Fruit fly (Drosophila melanogaster) whole organism, embryonic: Measurements from ENCODE around the gene CG10874.

Experiments used
- B-H2 ChIP-seq: fragments of 200-800 bp; sonication (Bioruptor generic); optimal IDR thresholded peaks from 2 replicates; lab custom pipeline; 2018; ENCODE audit warnings: missing biosample characterization, mild to moderate bottlenecking, missing genetic modification characterization
- C15 ChIP-seq: fragments of 200-800 bp; sonication (Bioruptor generic); IDR thresholded peaks from 3 replicates; pipeline ENCODE4 v1.3.6; 2022; ENCODE audit warnings: missing biosample characterization, missing genetic modification characterization
- CG10565 ChIP-seq: fragments of 200-800 bp; sonication (Bioruptor generic); optimal IDR thresholded peaks from 3 replicates; lab custom pipeline; 2016; ENCODE audit warnings: missing biosample characterization, mild to moderate bottlenecking, missing genetic modification characterization
- CG11696 ChIP-seq: fragments of 200-800 bp; sonication (Bioruptor generic); IDR thresholded peaks from 2 replicates; pipeline ENCODE4 v1.3.6; 2022; ENCODE audit warnings: missing biosample characterization, missing genetic modification characterization
- CG14014 ChIP-seq: fragments of 200-800 bp; sonication (Bioruptor generic); IDR thresholded peaks from 2 replicates; pipeline ENCODE4 v1.3.6; 2022; ENCODE audit warnings: missing biosample characterization, missing genetic modification characterization
- CG15269 ChIP-seq: fragments of 200-800 bp; sonication (Bioruptor generic); optimal IDR thresholded peaks from 2 replicates; lab custom pipeline; 2018; ENCODE audit warnings: missing biosample characterization, mild to moderate bottlenecking, missing genetic modification characterization, moderate library complexity
- CG15479 ChIP-seq: fragments of 200-800 bp; sonication (Bioruptor generic); optimal IDR thresholded peaks from 3 replicates; lab custom pipeline; 2019; ENCODE audit warnings: missing biosample characterization, mild to moderate bottlenecking, missing genetic modification characterization, moderate library complexity
- CG1647 ChIP-seq: fragments of 200-800 bp; sonication (Bioruptor generic); optimal IDR thresholded peaks from 3 replicates; lab custom pipeline; 2016; ENCODE audit warnings: missing biosample characterization, missing genetic modification characterization
- CG17385 ChIP-seq: fragments of 200-800 bp; sonication (Bioruptor generic); optimal IDR thresholded peaks from 3 replicates; lab custom pipeline; 2018; ENCODE audit warnings: missing biosample characterization, mild to moderate bottlenecking, missing genetic modification characterization
- CG17829 ChIP-seq: fragments of 200-800 bp; optimal IDR thresholded peaks from 2 replicates; lab custom pipeline; 2019; ENCODE audit warnings: missing biosample characterization, mild to moderate bottlenecking, missing genetic modification characterization, moderate library complexity
- CG18619 ChIP-seq: fragments of 200-800 bp; sonication (Bioruptor generic); optimal IDR thresholded peaks from 3 replicates; lab custom pipeline; 2017; ENCODE audit warnings: missing biosample characterization, mild to moderate bottlenecking, missing genetic modification characterization
- CG2129 ChIP-seq: fragments of 200-800 bp; sonication (Bioruptor generic); IDR thresholded peaks from 2 replicates; pipeline ENCODE4 v1.3.6; 2022; ENCODE audit warnings: missing biosample characterization, missing genetic modification characterization; ENCODE audit not compliant: partially characterized antibody
- CG2678 ChIP-seq: fragments of 200-800 bp; sonication (Bioruptor generic); optimal IDR thresholded peaks from 3 replicates; lab custom pipeline; 2019; ENCODE audit warnings: missing biosample characterization, mild to moderate bottlenecking, missing genetic modification characterization, moderate library complexity
- CG31224 ChIP-seq: fragments of 200-800 bp; sonication (Bioruptor generic); IDR thresholded peaks from 2 replicates; pipeline ENCODE4 v1.3.6; 2022; ENCODE audit warnings: missing biosample characterization, missing genetic modification characterization
- CG33213 ChIP-seq: fragments of 200-800 bp; sonication (Bioruptor generic); optimal IDR thresholded peaks from 3 replicates; lab custom pipeline; 2016; ENCODE audit warnings: missing biosample characterization, missing genetic modification characterization
- CG5180 ChIP-seq: fragments of 200-800 bp; sonication (Bioruptor generic); optimal IDR thresholded peaks from 3 replicates; lab custom pipeline; 2017; ENCODE audit warnings: missing biosample characterization, missing genetic modification characterization, mild to moderate bottlenecking, moderate library complexity, missing genetic modification reagents
- CG6689 ChIP-seq: fragments of 200-800 bp; sonication (Bioruptor generic); IDR thresholded peaks from 2 replicates; pipeline ENCODE4 v1.3.6; 2022; ENCODE audit warnings: missing biosample characterization, missing genetic modification characterization
- CG7372 ChIP-seq: fragments of 200-800 bp; sonication (Bioruptor generic); IDR thresholded peaks from 2 replicates; pipeline ENCODE4 v1.3.6; 2022; ENCODE audit warnings: missing biosample characterization, missing genetic modification characterization
- CG9817 ChIP-seq: fragments of 200-800 bp; sonication (Bioruptor generic); optimal IDR thresholded peaks from 2 replicates; lab custom pipeline; 2018; ENCODE audit warnings: missing biosample characterization, mild to moderate bottlenecking, missing genetic modification characterization, moderate library complexity
- CG9876 ChIP-seq: fragments of 200-800 bp; sonication (Bioruptor generic); optimal IDR thresholded peaks from 2 replicates; lab custom pipeline; 2016; ENCODE audit warnings: missing biosample characterization, missing genetic modification characterization
- D ChIP-seq, 2 experiments: fragments of 200-800 bp in 1 of 2; fragments of >200 bp in 1 of 2; sonication (Bioruptor generic) in 1 of 2; optimal IDR thresholded peaks; 2 replicates in 1 of 2; 3 replicates in 1 of 2; lab custom pipeline; 2017; ENCODE audit warnings: mild to moderate bottlenecking in 1 of 2, missing biosample characterization in 1 of 2, missing genetic modification characterization in 1 of 2, missing genetic modification reagents in 1 of 2
- Deaf1 ChIP-seq: fragments of 200-800 bp; optimal IDR thresholded peaks from 3 replicates; lab custom pipeline; 2019; ENCODE audit warnings: missing biosample characterization, mild to moderate bottlenecking, missing genetic modification characterization, moderate library complexity
- Doc2 ChIP-seq: fragments of 200-800 bp; sonication (Bioruptor generic); IDR thresholded peaks from 2 replicates; pipeline ENCODE4 v1.3.6; 2022; ENCODE audit warnings: missing biosample characterization, missing genetic modification characterization
- Dp ChIP-seq: fragments of 200-800 bp; sonication (Bioruptor generic); optimal IDR thresholded peaks from 2 replicates; lab custom pipeline; 2018; ENCODE audit warnings: missing biosample characterization, mild to moderate bottlenecking, missing genetic modification characterization, moderate library complexity
- H2.0 ChIP-seq: fragments of 200-800 bp; sonication (Bioruptor generic); IDR thresholded peaks from 2 replicates; pipeline ENCODE4 v1.3.6; 2022; ENCODE audit warnings: missing biosample characterization, missing genetic modification characterization
- HLHmδ ChIP-seq: fragments of 200-800 bp; sonication (Bioruptor generic); optimal IDR thresholded peaks from 2 replicates; lab custom pipeline; 2018; ENCODE audit warnings: missing biosample characterization, mild to moderate bottlenecking, missing genetic modification characterization, moderate library complexity
- Lhr ChIP-seq: fragments of 200-800 bp; sonication (Bioruptor generic); optimal IDR thresholded peaks from 3 replicates; lab custom pipeline; 2017; ENCODE audit warnings: mild to moderate bottlenecking, missing biosample characterization, missing genetic modification reagents, missing genetic modification characterization
- Mrtf ChIP-seq: fragments of 200-800 bp; sonication (Bioruptor generic); IDR thresholded peaks from 3 replicates; pipeline ENCODE4 v1.3.6; 2022; ENCODE audit warnings: missing biosample characterization, missing genetic modification characterization
- Nf-YB ChIP-seq: fragments of 200-800 bp; sonication (Bioruptor generic); optimal IDR thresholded peaks from 3 replicates; lab custom pipeline; 2019; ENCODE audit warnings: missing biosample characterization, mild to moderate bottlenecking, missing genetic modification characterization, moderate library complexity
- Pdp1 ChIP-seq, 2 experiments: fragments of 200-800 bp; sonication (Bioruptor generic); optimal IDR thresholded peaks; 3 replicates each; lab custom pipeline; 2016; ENCODE audit warnings: missing biosample characterization in 2 of 2, missing genetic modification characterization in 2 of 2, mild to moderate bottlenecking in 1 of 2, moderate library complexity in 1 of 2
- Sry-β ChIP-seq: fragments of 200-800 bp; sonication (Bioruptor generic); optimal IDR thresholded peaks from 2 replicates; lab custom pipeline; 2018; ENCODE audit warnings: missing biosample characterization, mild to moderate bottlenecking, missing genetic modification characterization, moderate library complexity
- Tbp ChIP-seq: fragments of >200 bp; optimal IDR thresholded peaks from 2 replicates; lab custom pipeline; 2018; ENCODE audit warnings: missing biosample characterization, missing genetic modification characterization
- ap ChIP-seq: fragments of 200-800 bp; sonication (Bioruptor generic); IDR thresholded peaks from 2 replicates; pipeline ENCODE4 v1.3.6; 2022; ENCODE audit warnings: missing biosample characterization, missing genetic modification characterization
- cad ChIP-seq: fragments of >200 bp; optimal IDR thresholded peaks from 2 replicates; lab custom pipeline; 2017; ENCODE audit warnings: missing biosample characterization, missing genetic modification characterization
- ci ChIP-seq: fragments of 200-800 bp; sonication (Bioruptor generic); IDR thresholded peaks from 3 replicates; pipeline ENCODE4 v1.3.6; 2022; ENCODE audit warnings: missing biosample characterization, missing genetic modification characterization
- disco-r ChIP-seq: fragments of 200-800 bp; sonication (Bioruptor generic); optimal IDR thresholded peaks from 2 replicates; lab custom pipeline; 2016; ENCODE audit warnings: missing biosample characterization, missing genetic modification characterization
- esg ChIP-seq: fragments of 200-800 bp; sonication (Bioruptor generic); conservative IDR thresholded peaks from 2 replicates; pipeline ENCODE4 v1.3.6; 2022; ENCODE audit warnings: missing biosample characterization, missing genetic modification characterization
- gcm ChIP-seq: fragments of 200-800 bp; sonication (Bioruptor generic); optimal IDR thresholded peaks from 2 replicates; lab custom pipeline; 2019; ENCODE audit warnings: missing biosample characterization, mild to moderate bottlenecking, missing genetic modification characterization, moderate library complexity
- grau ChIP-seq: fragments of 200-800 bp; optimal IDR thresholded peaks from 3 replicates; lab custom pipeline; 2019; ENCODE audit warnings: missing biosample characterization, mild to moderate bottlenecking, missing genetic modification characterization, moderate library complexity
- gsb-n ChIP-seq: fragments of 200-800 bp; sonication (Bioruptor generic); optimal IDR thresholded peaks from 3 replicates; lab custom pipeline; 2018; ENCODE audit warnings: missing biosample characterization, mild to moderate bottlenecking, missing genetic modification characterization
- hkb ChIP-seq, 2 experiments: fragments of 200-800 bp in 1 of 2; fragments of >200 bp in 1 of 2; sonication (Bioruptor generic) in 1 of 2; IDR thresholded peaks in 1 of 2; optimal IDR thresholded peaks in 1 of 2; 2 replicates each; pipeline versions ENCODE4 v1.3.6 to Lab custom; 2017 to 2022; ENCODE audit warnings: missing biosample characterization in 1 of 2, missing genetic modification characterization in 1 of 2
- jumu ChIP-seq: fragments of 200-800 bp; sonication (Bioruptor generic); optimal IDR thresholded peaks from 3 replicates; lab custom pipeline; 2016; ENCODE audit warnings: missing biosample characterization, missing genetic modification characterization
- nau ChIP-seq: fragments of 200-800 bp; sonication (Bioruptor generic); optimal IDR thresholded peaks from 3 replicates; lab custom pipeline; 2017; ENCODE audit warnings: missing biosample characterization, mild to moderate bottlenecking, missing genetic modification characterization, missing genetic modification reagents
- nmo ChIP-seq: fragments of 200-800 bp; sonication (Bioruptor generic); optimal IDR thresholded peaks from 2 replicates; lab custom pipeline; 2018; ENCODE audit warnings: missing biosample characterization, mild to moderate bottlenecking, missing genetic modification characterization, moderate library complexity
- onecut ChIP-seq: fragments of 200-800 bp; sonication (Bioruptor generic); IDR thresholded peaks from 2 replicates; pipeline ENCODE4 v1.3.6; 2022; ENCODE audit warnings: missing biosample characterization, missing genetic modification characterization
- phol ChIP-seq: fragments of 200-800 bp; sonication (Bioruptor generic); optimal IDR thresholded peaks from 3 replicates; lab custom pipeline; 2018; ENCODE audit warnings: missing biosample characterization, mild to moderate bottlenecking, missing genetic modification characterization, moderate library complexity
- prd ChIP-seq, 3 experiments: fragments of >200 bp in 2 of 3; fragments of 200-800 bp in 1 of 3; sonication (Bioruptor generic) in 1 of 3; optimal IDR thresholded peaks in 2 of 3; IDR thresholded peaks in 1 of 3; 2 replicates in 2 of 3; 3 replicates in 1 of 3; pipeline versions ENCODE4 v1.3.6 to Lab custom; 2017 to 2022; ENCODE audit warnings: missing biosample characterization in 1 of 3, missing genetic modification characterization in 1 of 3
- run ChIP-seq: fragments of 200-800 bp; sonication (Bioruptor generic); optimal IDR thresholded peaks from 3 replicates; lab custom pipeline; 2018; ENCODE audit warnings: missing biosample characterization, mild to moderate bottlenecking, missing genetic modification characterization
- sens-2 ChIP-seq: fragments of 200-800 bp; sonication (Bioruptor generic); IDR thresholded peaks from 2 replicates; pipeline ENCODE4 v1.3.6; 2022; ENCODE audit warnings: missing biosample characterization, missing genetic modification characterization

Gene CG10874

DNA sequence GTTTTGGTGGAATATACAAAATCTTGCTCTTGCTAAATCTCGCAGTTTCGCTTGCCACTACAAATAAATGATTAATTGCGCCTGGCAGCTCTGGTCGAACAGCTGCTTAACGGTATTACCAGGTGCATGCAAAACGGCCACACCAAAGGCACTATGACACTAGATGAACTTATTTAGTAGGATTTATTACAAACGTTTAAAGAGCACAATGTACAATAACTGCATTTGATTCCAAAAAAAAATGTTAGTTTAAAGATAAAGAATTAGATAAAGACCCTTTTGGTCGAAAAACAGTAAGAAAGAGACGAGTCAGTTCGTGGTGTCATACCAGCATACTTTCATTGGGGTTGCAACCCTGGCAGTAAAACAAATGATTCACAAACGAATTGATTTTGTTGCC is 45.0 kb downstream of the CG10874 start, which contains the start of the genes CG11723 and Tbcd (continued):
- TF ChIP-seq cad (GFP tag; lab: Kevin White, UChicago) = no peak
- peak; percentile 86 for TF ChIP-seq CG17385
- TF ChIP-seq H2.0 (GFP tag; lab: Robert Waterston, UW) = peak; percentile 94
- TF ChIP-seq CG18619 = peak; percentile 83
- TF ChIP-seq CG15269 (tag; lab: Kevin White, UChicago) = no peak
- no peak for TF ChIP-seq HLHmδ (GFP tag; lab: Kevin White, UChicago)
- peak; percentile 90 for TF ChIP-seq ap (GFP tag; lab: Robert Waterston, UW)
- TF ChIP-seq Pdp1 (GFP tag; optimal IDR thresholded peaks at IDR 0.05; lab: Kevin White, UChicago) = peak in 1 of 2 experiments; percentile 87
- no peak for TF ChIP-seq hkb (optimal IDR thresholded peaks at IDR 0.05; lab: Kevin White, UChicago)
- peak; percentile 95 for TF ChIP-seq hkb (GFP tag; IDR thresholded peaks at IDR 0.05; lab: Robert Waterston, UW)
- TF ChIP-seq gsb-n (tag; lab: Kevin White, UChicago) = no peak
- TF ChIP-seq run = no peak
- no peak for TF ChIP-seq D (optimal IDR thresholded peaks at IDR 0.05; lab: Kevin White, UChicago)
- peak; percentile 75 for TF ChIP-seq D (GFP tag; optimal IDR thresholded peaks at IDR 0.05; lab: Kevin White, UChicago)
- peak; percentile 93 for TF ChIP-seq CG6689
- TF ChIP-seq Tbp (GFP tag; lab: Kevin White, UChicago) = no peak
- no peak for TF ChIP-seq B-H2 (GFP tag; lab: Kevin White, UChicago)
- TF ChIP-seq CG14014 (GFP tag; lab: Robert Waterston, UW) = peak; percentile 87
- TF ChIP-seq sens-2 (GFP tag; lab: Robert Waterston, UW) = peak; percentile 91
- peak; percentile 72 for TF ChIP-seq CG1647 (GFP tag; lab: Kevin White, UChicago)
- TF ChIP-seq Dp = peak; percentile 29
- no peak for TF ChIP-seq CG15479 (GFP tag; lab: Kevin White, UChicago)
- TF ChIP-seq esg (GFP tag; lab: Robert Waterston, UW) = peak; percentile 92
- peak; percentile 79 for TF ChIP-seq disco-r (GFP tag; lab: Kevin White, UChicago)
- peak; percentile 64 for TF ChIP-seq Sry-β (GFP tag; lab: Kevin White, UChicago)
- TF ChIP-seq onecut (GFP tag; lab: Robert Waterston, UW) = peak; percentile 86
- TF ChIP-seq CG7372 (GFP tag; lab: Robert Waterston, UW) = peak; percentile 91
- TF ChIP-seq nau = no peak
- TF ChIP-seq ci (GFP tag; lab: Robert Waterston, UW) = peak; percentile 96
- TF ChIP-seq nmo (GFP tag; lab: Kevin White, UChicago) = peak; percentile 92
- peak; percentile 67 for TF ChIP-seq Nf-YB (GFP tag; lab: Kevin White, UChicago)
- TF ChIP-seq CG17829 (tag; lab: Kevin White, UChicago) = peak; percentile 90
- peak; percentile 86 for TF ChIP-seq C15 (GFP tag; lab: Robert Waterston, UW)
- peak; percentile 54 for TF ChIP-seq Lhr
- peak; percentile 87 for TF ChIP-seq CG9817 (tag; lab: Kevin White, UChicago)
- TF ChIP-seq CG33213 (GFP tag; lab: Kevin White, UChicago) = peak; percentile 84
- TF ChIP-seq gcm = no peak
- TF ChIP-seq Doc2 (GFP tag; lab: Robert Waterston, UW) = peak; percentile 54; the same call in 1 of the 2 replicates
- no peak for TF ChIP-seq CG2678 (tag; lab: Kevin White, UChicago)
- TF ChIP-seq CG10565 (GFP tag; lab: Kevin White, UChicago) = no peak
- peak; percentile 90 for TF ChIP-seq phol
- no peak for TF ChIP-seq CG2129 (GFP tag; lab: Robert Waterston, UW)
- no peak for TF ChIP-seq prd (optimal IDR thresholded peaks at IDR 0.05; lab: Kevin White, UChicago)
- TF ChIP-seq prd (GFP tag; IDR thresholded peaks at IDR 0.05; lab: Robert Waterston, UW) = peak; percentile 94
- peak; percentile 85 for TF ChIP-seq CG31224 (GFP tag; lab: Robert Waterston, UW)
- TF ChIP-seq CG9876 (GFP tag; lab: Kevin White, UChicago) = peak; percentile 72
- no peak for TF ChIP-seq CG5180 (GFP tag; lab: Kevin White, UChicago)
- TF ChIP-seq CG11696 (GFP tag; lab: Robert Waterston, UW) = peak; percentile 85
- peak; percentile 84 for TF ChIP-seq jumu (GFP tag; lab: Kevin White, UChicago)
- TF ChIP-seq grau (tag; lab: Kevin White, UChicago) = peak; percentile 87
- TF ChIP-seq Mrtf = peak; percentile 91
- no peak for TF ChIP-seq Deaf1 (tag; lab: Kevin White, UChicago)
